Worm (Caenorhabditis elegans) whole organism, young adult: ENCODE measurements around the gene mlt-10.
"Not testable (repeated sequence)": the region's sequence is repeated elsewhere in the genome, so short reads cannot be mapped to it uniquely, and the experiment has no call there.

Experiments used
- F57C9.4 ChIP-seq: sonication (generic microtip); optimal IDR thresholded peaks from 2 replicates; lab custom pipeline; 2017; ENCODE audit warnings: mild to moderate bottlenecking, missing genetic modification characterization, missing compliant biosample characterization
- T07F8.4 ChIP-seq: sonication (generic microtip); optimal IDR thresholded peaks from 2 replicates; lab custom pipeline; 2016; ENCODE audit warnings: mild to moderate bottlenecking, missing genetic modification characterization, moderate library complexity, missing compliant biosample characterization
- T26A5.8 ChIP-seq: sonication (generic microtip); optimal IDR thresholded peaks from 2 replicates; lab custom pipeline; 2016; ENCODE audit warnings: missing genetic modification characterization, missing compliant biosample characterization
- Y95B8A.8 ChIP-seq: fragments of 200-800 bp; sonication (Bioruptor generic); IDR thresholded peaks from 2 replicates; pipeline ENCODE4 v1.3.6; 2022; ENCODE audit warnings: missing genetic modification reagents, missing genetic modification characterization, missing compliant biosample characterization
- ama-1 ChIP-seq, 3 experiments: fragments of 150-350 bp in 1 of 3; sonication (generic microtip) in 2 of 3; optimal IDR thresholded peaks; 2 replicates each; lab custom pipeline; 2014 to 2018; ENCODE audit warnings: missing biosample characterization in 2 of 3, missing genetic modification characterization in 2 of 3, missing genetic modification reagents in 2 of 3
- bed-1 ChIP-seq: fragments of 200-800 bp; sonication (Bioruptor generic); IDR thresholded peaks from 2 replicates; pipeline ENCODE4 v1.3.6; 2022; ENCODE audit warnings: missing genetic modification reagents, missing genetic modification characterization, missing compliant biosample characterization
- ceh-58 ChIP-seq: fragments of 200-800 bp; sonication (Bioruptor generic); IDR thresholded peaks from 2 replicates; pipeline ENCODE4 v1.3.6; 2022; ENCODE audit warnings: missing genetic modification characterization, missing compliant biosample characterization
- ceh-79 ChIP-seq: sonication (generic microtip); optimal IDR thresholded peaks from 2 replicates; lab custom pipeline; 2017; ENCODE audit warnings: mild to moderate bottlenecking, missing genetic modification characterization, missing compliant biosample characterization
- die-1 ChIP-seq: sonication (generic microtip); optimal IDR thresholded peaks from 2 replicates; lab custom pipeline; 2016; ENCODE audit warnings: missing genotype, mild to moderate bottlenecking, missing genetic modification characterization, missing compliant biosample characterization
- efl-1 ChIP-seq: fragments of 150-350 bp; optimal IDR thresholded peaks from 2 replicates; lab custom pipeline; 2014; ENCODE audit warnings: missing biosample characterization, missing genetic modification reagents, missing genetic modification characterization
- egrh-3 ChIP-seq: fragments of 200-800 bp; sonication (Bioruptor generic); IDR thresholded peaks from 2 replicates; pipeline ENCODE4 v1.3.6; 2022; ENCODE audit warnings: missing genetic modification reagents, missing genetic modification characterization, missing compliant biosample characterization
- ekl-4 ChIP-seq: fragments of 200-800 bp; sonication (Bioruptor generic); IDR thresholded peaks from 2 replicates; pipeline ENCODE4 v1.3.6; 2022; ENCODE audit warnings: missing genetic modification reagents, missing genetic modification characterization, missing compliant biosample characterization
- fkh-3 ChIP-seq: sonication (generic microtip); optimal IDR thresholded peaks from 2 replicates; lab custom pipeline; 2016; ENCODE audit warnings: mild to moderate bottlenecking, missing genetic modification characterization, missing compliant biosample characterization
- him-1 ChIP-seq: sonication (generic microtip); optimal IDR thresholded peaks from 2 replicates; lab custom pipeline; 2016; ENCODE audit warnings: missing genotype, missing genetic modification reagents, missing genetic modification characterization, missing compliant biosample characterization
- hlh-12 ChIP-seq: sonication (generic microtip); optimal IDR thresholded peaks from 2 replicates; lab custom pipeline; 2016; ENCODE audit warnings: missing genetic modification characterization, missing compliant biosample characterization
- lag-1 ChIP-seq: fragments of 200-800 bp; sonication (Bioruptor generic); IDR thresholded peaks from 2 replicates; pipeline ENCODE4 v1.3.6; 2022; ENCODE audit warnings: missing genetic modification reagents, missing genetic modification characterization, missing compliant biosample characterization
- let-607 ChIP-seq, 2 experiments: fragments of 200-800 bp in 1 of 2; sonication (Bioruptor generic) in 1 of 2; sonication (generic microtip) in 1 of 2; optimal IDR thresholded peaks; 2 replicates each; lab custom pipeline; 2016 to 2018; ENCODE audit warnings: mild to moderate bottlenecking in 2 of 2, missing compliant biosample characterization in 2 of 2, missing genetic modification characterization in 2 of 2, moderate library complexity in 2 of 2, missing genotype in 1 of 2
- lin-40 ChIP-seq: sonication (generic microtip); optimal IDR thresholded peaks from 2 replicates; lab custom pipeline; 2016; ENCODE audit warnings: missing genetic modification characterization, mild to moderate bottlenecking, missing compliant biosample characterization, missing genotype, missing genetic modification reagents
- lir-1 ChIP-seq: fragments of 200-800 bp; sonication (Bioruptor generic); conservative IDR thresholded peaks from 2 replicates; pipeline ENCODE4 v1.3.6; 2022; ENCODE audit warnings: missing genetic modification reagents, missing genetic modification characterization, missing compliant biosample characterization
- lsl-1 ChIP-seq: fragments of 200-800 bp; sonication (Bioruptor generic); optimal IDR thresholded peaks from 2 replicates; lab custom pipeline; 2018; ENCODE audit warnings: mild to moderate bottlenecking, missing genetic modification characterization, moderate library complexity, missing compliant biosample characterization
- lsy-27 ChIP-seq: sonication (generic microtip); optimal IDR thresholded peaks from 2 replicates; lab custom pipeline; 2017; ENCODE audit warnings: missing genetic modification characterization, mild to moderate bottlenecking, missing compliant biosample characterization, antibody characterized with exemption, missing genotype, borderline replicate concordance; ENCODE audit not compliant: insufficient read depth
- madf-8 ChIP-seq: fragments of 200-800 bp; sonication (Bioruptor generic); conservative IDR thresholded peaks from 2 replicates; pipeline ENCODE4 v1.3.6; 2022; ENCODE audit warnings: missing genetic modification reagents, missing genetic modification characterization, missing compliant biosample characterization
- mel-28 ChIP-seq: sonication (generic microtip); optimal IDR thresholded peaks from 2 replicates; lab custom pipeline; 2016; ENCODE audit warnings: borderline replicate concordance, mild to moderate bottlenecking, missing genetic modification characterization, missing compliant biosample characterization
- nfyb-1 ChIP-seq: fragments of 200-800 bp; sonication (Bioruptor generic); IDR thresholded peaks from 2 replicates; pipeline ENCODE4 v1.3.6; 2022; ENCODE audit warnings: missing genetic modification reagents, missing genetic modification characterization, missing compliant biosample characterization
- nhr-90 ChIP-seq: sonication (generic microtip); optimal IDR thresholded peaks from 2 replicates; lab custom pipeline; 2016; ENCODE audit warnings: missing genotype, mild to moderate bottlenecking, missing genetic modification characterization, missing compliant biosample characterization
- repo-1 ChIP-seq: sonication (generic microtip); optimal IDR thresholded peaks from 2 replicates; lab custom pipeline; 2017; ENCODE audit warnings: mild to moderate bottlenecking, missing genetic modification characterization, missing compliant biosample characterization
- sea-2 ChIP-seq: fragments of 200-800 bp; sonication (Bioruptor generic); IDR thresholded peaks from 2 replicates; pipeline ENCODE4 v1.3.6; 2022; ENCODE audit warnings: missing genetic modification characterization, missing compliant biosample characterization
- sptf-2 ChIP-seq: fragments of 200-800 bp; sonication (Bioruptor generic); optimal IDR thresholded peaks from 2 replicates; lab custom pipeline; 2018; ENCODE audit warnings: mild to moderate bottlenecking, missing genetic modification characterization, missing compliant biosample characterization
- tlf-1 ChIP-seq: fragments of 200-800 bp; sonication (Bioruptor generic); optimal IDR thresholded peaks from 2 replicates; lab custom pipeline; 2018; ENCODE audit warnings: mild to moderate bottlenecking, missing genetic modification characterization, missing compliant biosample characterization
- unc-62 ChIP-seq: fragments of 150-350 bp; optimal IDR thresholded peaks from 2 replicates; lab custom pipeline; 2014; ENCODE audit warnings: missing biosample characterization, missing genetic modification reagents, missing genetic modification characterization
- xnd-1 ChIP-seq: sonication (generic microtip); optimal IDR thresholded peaks from 2 replicates; lab custom pipeline; 2016; ENCODE audit warnings: missing genotype, missing genetic modification reagents, missing genetic modification characterization, missing compliant biosample characterization
- zfh-2 ChIP-seq: fragments of 200-800 bp; sonication (Bioruptor generic); conservative IDR thresholded peaks from 2 replicates; pipeline ENCODE4 v1.3.6; 2022; ENCODE audit warnings: missing genetic modification reagents, missing genetic modification characterization, missing compliant biosample characterization
- ztf-28 ChIP-seq: fragments of 200-800 bp; sonication (Bioruptor generic); IDR thresholded peaks from 2 replicates; pipeline ENCODE4 v1.3.6; 2022; ENCODE audit warnings: missing genetic modification reagents, missing genetic modification characterization, missing compliant biosample characterization
- ztf-6 ChIP-seq: fragments of 200-800 bp; sonication (Bioruptor generic); IDR thresholded peaks from 2 replicates; pipeline ENCODE4 v1.3.6; 2022; ENCODE audit warnings: missing genetic modification reagents, missing genetic modification characterization, missing compliant biosample characterization

Gene mlt-10

ce11 chrII:535226-535625 is 11.3 kb upstream of the mlt-10 start, which contains the start of gene T27A1.3:
Gene T27A1.3 (plus strand): TSS chrII:535526.
- TF ChIP-seq sea-2 (GFP tag; lab: Robert Waterston, UW); T07F8.4 (tag; lab: Kevin White, UChicago); madf-8 (GFP tag; lab: Robert Waterston, UW): not testable (repeated sequence)

ce11 chrII:536775-537174 is 9.7 kb upstream of the mlt-10 start, which contains the start of gene T27A1.2:
Gene T27A1.2 (minus strand): TSS chrII:536875.
- TF ChIP-seq lsl-1 (GFP tag; lab: Kevin White, UChicago), result no peak
- TF ChIP-seq him-1 (tag; lab: Kevin White, UChicago), result no peak
- no peak for TF ChIP-seq sptf-2 (GFP tag; lab: Kevin White, UChicago)
- TF ChIP-seq unc-62 (GFP tag; lab: Kevin White, UChicago), result no peak
- TF ChIP-seq mel-28 (tag; lab: Kevin White, UChicago), result no peak
- TF ChIP-seq xnd-1 (tag; lab: Kevin White, UChicago), result no peak
- TF ChIP-seq T26A5.8, result no peak
- TF ChIP-seq egrh-3 (GFP tag; lab: Robert Waterston, UW), result no peak
- TF ChIP-seq lin-40 (tag; lab: Kevin White, UChicago), result no peak
- no peak for TF ChIP-seq fkh-3 (tag; lab: Kevin White, UChicago)
- TF ChIP-seq ekl-4 (GFP tag; lab: Robert Waterston, UW), result no peak
- TF ChIP-seq nhr-90 (tag; lab: Kevin White, UChicago), result no peak
- no peak for TF ChIP-seq ceh-79 (tag; lab: Kevin White, UChicago)
- no peak for TF ChIP-seq lir-1
- no peak for TF ChIP-seq repo-1 (tag; lab: Kevin White, UChicago)
- no peak for TF ChIP-seq nfyb-1 (GFP tag; lab: Robert Waterston, UW)

DNA sequence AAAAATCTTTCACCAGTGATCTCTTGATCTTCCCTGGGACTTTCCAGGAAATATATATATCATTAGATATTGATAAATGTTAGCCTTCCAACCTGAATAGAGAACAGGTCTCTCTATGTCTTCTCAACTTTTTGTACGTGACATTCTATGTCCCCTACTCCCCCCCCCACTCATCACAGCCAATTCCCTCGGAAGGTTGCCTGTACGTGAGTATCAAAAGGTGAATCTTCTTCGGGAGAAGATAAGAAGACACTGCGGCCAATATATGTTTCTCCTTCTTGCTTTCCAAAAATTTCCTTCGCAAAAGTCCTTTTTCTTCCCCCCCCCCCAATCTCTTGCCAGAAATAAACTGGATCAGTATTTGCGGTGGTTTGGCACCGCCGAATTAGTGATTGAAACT is 4.1 kb upstream of the mlt-10 start:
- TF ChIP-seq him-1 (tag; lab: Kevin White, UChicago), result no peak
- no peak for TF ChIP-seq zfh-2
- no peak for TF ChIP-seq tlf-1 (GFP tag; lab: Kevin White, UChicago)
- TF ChIP-seq ceh-58, result no peak
- TF ChIP-seq lag-1, result no peak
- no peak for TF ChIP-seq lsy-27 (tag; lab: Kevin White, UChicago)
- no peak for TF ChIP-seq ztf-6 (GFP tag; lab: Robert Waterston, UW)

ce11 chrII:549501-549900 is 3.0 kb downstream of the mlt-10 start:
- TF ChIP-seq bed-1 (no peak), efl-1 (GFP tag; lab: Kevin White, UChicago) (no peak), ama-1 (optimal IDR thresholded peaks at IDR 0.05; lab: Kevin White, UChicago) (no peak), ama-1 (GFP tag; optimal IDR thresholded peaks at IDR 0.05; lab: Kevin White, UChicago) (no peak), tlf-1 (GFP tag; lab: Kevin White, UChicago) (no peak), Y95B8A.8 (GFP tag; lab: Robert Waterston, UW) (no peak), hlh-12 (tag; lab: Kevin White, UChicago) (no peak), F57C9.4 (tag; lab: Kevin White, UChicago) (no peak), die-1 (no peak), let-607 (tag; optimal IDR thresholded peaks at IDR 0.05; lab: Kevin White, UChicago) (no peak), ztf-28 (GFP tag; lab: Robert Waterston, UW) (no peak)
- TF ChIP-seq, all 124 proteins: peak for 0
